Worm (Caenorhabditis elegans) whole organism, young adult: ENCODE measurements around the gene nsph-1.1.

ENCODE experiments used
- B0035.1 ChIP-seq: sonication (generic microtip); optimal IDR thresholded peaks from 2 replicates; lab custom pipeline; 2016; ENCODE audit warnings: missing genetic modification characterization, mild to moderate bottlenecking, missing compliant biosample characterization, missing genotype, missing genetic modification reagents
- B0336.3 ChIP-seq: fragments of 200-800 bp; sonication (Bioruptor generic); IDR thresholded peaks from 2 replicates; pipeline ENCODE4 v1.3.6; 2022; ENCODE audit warnings: missing genetic modification characterization, missing compliant biosample characterization
- C06A6.2 ChIP-seq: fragments of 200-800 bp; sonication (Bioruptor generic); conservative IDR thresholded peaks from 2 replicates; pipeline ENCODE4 v1.3.6; 2022; ENCODE audit warnings: missing genetic modification characterization, missing compliant biosample characterization
- D2030.7 ChIP-seq: fragments of 200-800 bp; sonication (Bioruptor generic); IDR thresholded peaks from 2 replicates; pipeline ENCODE4 v1.3.6; 2022; ENCODE audit warnings: missing genetic modification reagents, missing genetic modification characterization, missing compliant biosample characterization
- F33H1.4 ChIP-seq: fragments of 200-800 bp; sonication (Bioruptor generic); IDR thresholded peaks from 2 replicates; pipeline ENCODE4 v1.3.6; 2022; ENCODE audit warnings: missing genetic modification reagents, missing genetic modification characterization, missing compliant biosample characterization
- F39B2.1 ChIP-seq: fragments of 200-800 bp; sonication (Bioruptor generic); IDR thresholded peaks from 2 replicates; pipeline ENCODE4 v1.3.6; 2022; ENCODE audit warnings: missing genetic modification reagents, missing genetic modification characterization, missing compliant biosample characterization
- F57A8.1 ChIP-seq: fragments of 200-800 bp; sonication (Bioruptor generic); optimal IDR thresholded peaks from 2 replicates; lab custom pipeline; 2018; ENCODE audit warnings: mild to moderate bottlenecking, missing genetic modification characterization, moderate library complexity, missing compliant biosample characterization
- K11D2.4 ChIP-seq: fragments of 200-800 bp; sonication (Bioruptor generic); IDR thresholded peaks from 2 replicates; pipeline ENCODE4 v1.3.6; 2022; ENCODE audit warnings: missing genetic modification reagents, missing genetic modification characterization, missing compliant biosample characterization
- Y53F4B.3 ChIP-seq: fragments of 200-800 bp; sonication (Bioruptor generic); IDR thresholded peaks from 2 replicates; pipeline ENCODE4 v1.3.6; 2022; ENCODE audit warnings: missing genetic modification reagents, missing genetic modification characterization, missing compliant biosample characterization
- Y53G8AR.9 ChIP-seq: fragments of 200-800 bp; sonication (Bioruptor generic); conservative IDR thresholded peaks from 2 replicates; pipeline ENCODE4 v1.3.6; 2022; ENCODE audit warnings: missing genetic modification reagents, missing genetic modification characterization, missing compliant biosample characterization
- Y56A3A.18 ChIP-seq: fragments of 200-800 bp; sonication (Bioruptor generic); IDR thresholded peaks from 2 replicates; pipeline ENCODE4 v1.3.6; 2022; ENCODE audit warnings: missing genetic modification reagents, missing genetic modification characterization, missing compliant biosample characterization
- akir-1 ChIP-seq: fragments of 200-800 bp; sonication (Bioruptor generic); optimal IDR thresholded peaks from 2 replicates; lab custom pipeline; 2018; ENCODE audit warnings: mild to moderate bottlenecking, missing genetic modification characterization, moderate library complexity, missing compliant biosample characterization
- ama-1 ChIP-seq, 3 experiments: fragments of 150-350 bp in 1 of 3; sonication (generic microtip) in 2 of 3; optimal IDR thresholded peaks; 2 replicates each; lab custom pipeline; 2014 to 2018; ENCODE audit warnings: missing biosample characterization in 2 of 3, missing genetic modification characterization in 2 of 3, missing genetic modification reagents in 2 of 3
- athp-1 ChIP-seq: sonication (generic microtip); optimal IDR thresholded peaks from 2 replicates; lab custom pipeline; 2017; ENCODE audit warnings: mild to moderate bottlenecking, missing genetic modification characterization, missing compliant biosample characterization
- attf-5 ChIP-seq: fragments of 200-800 bp; sonication (Bioruptor generic); optimal IDR thresholded peaks from 2 replicates; lab custom pipeline; 2018; ENCODE audit warnings: mild to moderate bottlenecking, missing genetic modification characterization, missing compliant biosample characterization
- cebp-2 ChIP-seq: fragments of 200-800 bp; sonication (Bioruptor generic); IDR thresholded peaks from 2 replicates; pipeline ENCODE4 v1.3.6; 2022; ENCODE audit warnings: missing genetic modification characterization, missing compliant biosample characterization
- ceh-58 ChIP-seq: fragments of 200-800 bp; sonication (Bioruptor generic); IDR thresholded peaks from 2 replicates; pipeline ENCODE4 v1.3.6; 2022; ENCODE audit warnings: missing genetic modification characterization, missing compliant biosample characterization
- chd-7 ChIP-seq: sonication (generic microtip); optimal IDR thresholded peaks from 2 replicates; lab custom pipeline; 2016; ENCODE audit warnings: mild to moderate bottlenecking, missing genetic modification characterization, moderate library complexity, missing compliant biosample characterization
- die-1 ChIP-seq: sonication (generic microtip); optimal IDR thresholded peaks from 2 replicates; lab custom pipeline; 2016; ENCODE audit warnings: missing genotype, mild to moderate bottlenecking, missing genetic modification characterization, missing compliant biosample characterization
- dox-1 ChIP-seq: fragments of 200-800 bp; sonication (Bioruptor generic); IDR thresholded peaks from 2 replicates; pipeline ENCODE4 v1.3.6; 2022; ENCODE audit warnings: missing genetic modification reagents, missing genetic modification characterization, missing compliant biosample characterization
- ets-4 ChIP-seq: fragments of 200-800 bp; sonication (Bioruptor generic); optimal IDR thresholded peaks from 2 replicates; lab custom pipeline; 2018; ENCODE audit warnings: mild to moderate bottlenecking, missing genetic modification characterization, missing compliant biosample characterization
- fkh-3 ChIP-seq: sonication (generic microtip); optimal IDR thresholded peaks from 2 replicates; lab custom pipeline; 2016; ENCODE audit warnings: mild to moderate bottlenecking, missing genetic modification characterization, missing compliant biosample characterization
- hrde-1 ChIP-seq: sonication (generic microtip); optimal IDR thresholded peaks from 2 replicates; lab custom pipeline; 2016; ENCODE audit warnings: missing genetic modification characterization, mild to moderate bottlenecking, missing compliant biosample characterization, moderate library complexity, missing genotype, missing genetic modification reagents, borderline replicate concordance
- let-526 ChIP-seq: fragments of 200-800 bp; sonication (Bioruptor generic); IDR thresholded peaks from 2 replicates; pipeline ENCODE4 v1.3.6; 2022; ENCODE audit warnings: missing genetic modification reagents, missing genetic modification characterization, missing compliant biosample characterization
- lin-26 ChIP-seq: fragments of 200-800 bp; sonication (Bioruptor generic); IDR thresholded peaks from 2 replicates; pipeline ENCODE4 v1.3.6; 2022; ENCODE audit warnings: missing genetic modification reagents, missing genetic modification characterization, missing compliant biosample characterization
- lin-35 ChIP-seq, 3 experiments: fragments of 150-350 bp in 2 of 3; sonication (generic microtip) in 1 of 3; optimal IDR thresholded peaks; 2 replicates each; lab custom pipeline; 2014 to 2018; ENCODE audit warnings: missing biosample characterization in 3 of 3, missing genetic modification characterization in 3 of 3, missing genetic modification reagents in 3 of 3
- lin-40 ChIP-seq: sonication (generic microtip); optimal IDR thresholded peaks from 2 replicates; lab custom pipeline; 2016; ENCODE audit warnings: missing genetic modification characterization, mild to moderate bottlenecking, missing compliant biosample characterization, missing genotype, missing genetic modification reagents
- lin-54 ChIP-seq: fragments of 200-800 bp; sonication (Bioruptor generic); optimal IDR thresholded peaks from 2 replicates; lab custom pipeline; 2018; ENCODE audit warnings: mild to moderate bottlenecking, missing genetic modification characterization, missing compliant biosample characterization
- madf-10 ChIP-seq: sonication (generic microtip); optimal IDR thresholded peaks from 2 replicates; lab custom pipeline; 2016; ENCODE audit warnings: mild to moderate bottlenecking, missing genetic modification characterization, missing compliant biosample characterization
- madf-3 ChIP-seq: fragments of 200-800 bp; sonication (Bioruptor generic); IDR thresholded peaks from 2 replicates; pipeline ENCODE4 v1.3.6; 2022; ENCODE audit warnings: missing genetic modification reagents, missing genetic modification characterization, missing compliant biosample characterization
- madf-6 ChIP-seq: fragments of 200-800 bp; sonication (Bioruptor generic); IDR thresholded peaks from 2 replicates; pipeline ENCODE4 v1.3.6; 2022; ENCODE audit warnings: missing genetic modification reagents, missing genetic modification characterization, missing compliant biosample characterization
- madf-8 ChIP-seq: fragments of 200-800 bp; sonication (Bioruptor generic); conservative IDR thresholded peaks from 2 replicates; pipeline ENCODE4 v1.3.6; 2022; ENCODE audit warnings: missing genetic modification reagents, missing genetic modification characterization, missing compliant biosample characterization
- mcd-1 ChIP-seq: fragments of 200-800 bp; sonication (Bioruptor generic); IDR thresholded peaks from 2 replicates; pipeline ENCODE4 v1.3.6; 2022; ENCODE audit warnings: missing genetic modification reagents, missing genetic modification characterization, missing compliant biosample characterization
- mel-28 ChIP-seq: sonication (generic microtip); optimal IDR thresholded peaks from 2 replicates; lab custom pipeline; 2016; ENCODE audit warnings: borderline replicate concordance, mild to moderate bottlenecking, missing genetic modification characterization, missing compliant biosample characterization
- mxl-1 ChIP-seq: sonication (generic microtip); optimal IDR thresholded peaks from 2 replicates; lab custom pipeline; 2016; ENCODE audit warnings: missing genetic modification characterization, missing compliant biosample characterization
- nhr-120 ChIP-seq: fragments of 200-800 bp; sonication (Bioruptor generic); IDR thresholded peaks from 2 replicates; pipeline ENCODE4 v1.3.6; 2022; ENCODE audit warnings: missing genetic modification characterization, missing compliant biosample characterization
- nhr-90 ChIP-seq: sonication (generic microtip); optimal IDR thresholded peaks from 2 replicates; lab custom pipeline; 2016; ENCODE audit warnings: missing genotype, mild to moderate bottlenecking, missing genetic modification characterization, missing compliant biosample characterization
- pbrm-1 ChIP-seq: fragments of 200-800 bp; sonication (Bioruptor generic); IDR thresholded peaks from 2 replicates; pipeline ENCODE4 v1.3.6; 2022; ENCODE audit warnings: missing genetic modification reagents, missing genetic modification characterization, missing compliant biosample characterization
- pha-4 ChIP-seq: fragments of 150-350 bp; sonication (generic microtip); optimal IDR thresholded peaks from 2 replicates; lab custom pipeline; 2014; ENCODE audit warnings: missing biosample characterization, missing genetic modification reagents, missing genetic modification characterization
- sea-2 ChIP-seq: fragments of 200-800 bp; sonication (Bioruptor generic); IDR thresholded peaks from 2 replicates; pipeline ENCODE4 v1.3.6; 2022; ENCODE audit warnings: missing genetic modification characterization, missing compliant biosample characterization
- snpc-1.1 ChIP-seq: sonication (generic microtip); optimal IDR thresholded peaks from 2 replicates; lab custom pipeline; 2017; ENCODE audit warnings: missing genetic modification characterization, mild to moderate bottlenecking, missing compliant biosample characterization, antibody characterized with exemption, moderate library complexity, missing genotype, missing genetic modification reagents; ENCODE audit not compliant: insufficient read depth
- tbp1 ChIP-seq: fragments of 200-800 bp; sonication (Bioruptor generic); optimal IDR thresholded peaks from 2 replicates; lab custom pipeline; 2018; ENCODE audit warnings: mild to moderate bottlenecking, missing genetic modification characterization, missing compliant biosample characterization
- tbx-9 ChIP-seq: sonication (generic microtip); optimal IDR thresholded peaks from 2 replicates; lab custom pipeline; 2016; ENCODE audit warnings: borderline replicate concordance, missing genetic modification characterization, inconsistent platforms, missing compliant biosample characterization
- unc-62 ChIP-seq: fragments of 150-350 bp; optimal IDR thresholded peaks from 2 replicates; lab custom pipeline; 2014; ENCODE audit warnings: missing biosample characterization, missing genetic modification reagents, missing genetic modification characterization
- xnd-1 ChIP-seq: sonication (generic microtip); optimal IDR thresholded peaks from 2 replicates; lab custom pipeline; 2016; ENCODE audit warnings: missing genotype, missing genetic modification reagents, missing genetic modification characterization, missing compliant biosample characterization
- ztf-18 ChIP-seq: sonication (generic microtip); optimal IDR thresholded peaks from 2 replicates; lab custom pipeline; 2016; ENCODE audit warnings: missing genotype, mild to moderate bottlenecking, missing genetic modification characterization, missing compliant biosample characterization

The nsph-1.1 gene

ce11 chrII:8746298-8746775 lies 20.2 kb upstream of the nsph-1.1 start (continued):
- no peak for TF ChIP-seq snpc-1.1 (tag; lab: Kevin White, UChicago)
- TF ChIP-seq madf-6: no peak
- TF ChIP-seq sea-2: no peak
- TF ChIP-seq ama-1 (optimal IDR thresholded peaks at IDR 0.05; lab: Kevin White, UChicago): peak; percentile 23
- TF ChIP-seq ama-1 (GFP tag; optimal IDR thresholded peaks at IDR 0.05; lab: Kevin White, UChicago): no peak
- TF ChIP-seq dox-1: peak; percentile 52; the same call in 1 of the 2 replicates
- no peak for TF ChIP-seq madf-10
- peak; percentile 79; the same call in 1 of the 2 replicates for TF ChIP-seq Y53G8AR.9 (GFP tag; lab: Robert Waterston, UW)
- no peak for TF ChIP-seq unc-62 (GFP tag; lab: Kevin White, UChicago)
- TF ChIP-seq attf-5: peak; percentile 29
- TF ChIP-seq fkh-3 (tag; lab: Kevin White, UChicago): peak; percentile 31
- TF ChIP-seq nhr-90 (tag; lab: Kevin White, UChicago): no peak
- TF ChIP-seq mxl-1 (tag; lab: Kevin White, UChicago): no peak
- peak; percentile 70 for TF ChIP-seq ets-4 (GFP tag; lab: Kevin White, UChicago)
- peak; percentile 13 for TF ChIP-seq die-1 (tag; lab: Kevin White, UChicago)
- no peak for TF ChIP-seq cebp-2 (GFP tag; lab: Robert Waterston, UW)
- no peak for TF ChIP-seq xnd-1 (tag; lab: Kevin White, UChicago)
- TF ChIP-seq mcd-1: no peak
- peak; percentile 64; the same call in 1 of the 2 replicates for TF ChIP-seq madf-3 (GFP tag; lab: Robert Waterston, UW)
- no peak for TF ChIP-seq tbp1 (GFP tag; lab: Kevin White, UChicago)
- TF ChIP-seq K11D2.4: peak; percentile 44
- no peak for TF ChIP-seq akir-1 (GFP tag; lab: Kevin White, UChicago)
- TF ChIP-seq pbrm-1 (GFP tag; lab: Robert Waterston, UW): no peak; the same call in 1 of the 2 replicates
- no peak for TF ChIP-seq mel-28
- no peak for TF ChIP-seq F33H1.4 (GFP tag; lab: Robert Waterston, UW)
- peak; percentile 20 for TF ChIP-seq F57A8.1 (GFP tag; lab: Kevin White, UChicago)
- TF ChIP-seq B0035.1 (tag; lab: Kevin White, UChicago): no peak
- no peak for TF ChIP-seq hrde-1 (tag; lab: Kevin White, UChicago)
- no peak for TF ChIP-seq F39B2.1 (GFP tag; lab: Robert Waterston, UW)
- no peak for TF ChIP-seq D2030.7 (GFP tag; lab: Robert Waterston, UW)
- TF ChIP-seq, all 124 proteins: peak for 33

ce11 chrII:8747246-8747938 lies 19.2 kb upstream of the nsph-1.1 start:
- no peak for TF ChIP-seq tbx-9 (tag; lab: Kevin White, UChicago)
- peak; percentile 7 for TF ChIP-seq ztf-18
- peak; percentile 36; the same call in 1 of the 2 replicates for TF ChIP-seq ceh-58 (GFP tag; lab: Robert Waterston, UW)
- TF ChIP-seq B0035.1 (tag; lab: Kevin White, UChicago): peak; percentile 62
- TF ChIP-seq lin-40 (tag; lab: Kevin White, UChicago): peak; percentile 68
- TF ChIP-seq C06A6.2 (GFP tag; lab: Robert Waterston, UW): peak; percentile 50
- TF ChIP-seq mcd-1: peak; percentile 35; the same call in 1 of the 2 replicates
- TF ChIP-seq athp-1: no peak
- peak; percentile 86 for TF ChIP-seq chd-7 (tag; lab: Kevin White, UChicago)
- TF ChIP-seq akir-1 (GFP tag; lab: Kevin White, UChicago): peak; percentile 19
- peak; percentile 51 for TF ChIP-seq let-526 (GFP tag; lab: Robert Waterston, UW)
- TF ChIP-seq pha-4 (tag; lab: Kevin White, UChicago): no peak
- peak; percentile 88 for TF ChIP-seq B0336.3 (GFP tag; lab: Robert Waterston, UW)
- TF ChIP-seq lin-26 (GFP tag; lab: Robert Waterston, UW): peak; percentile 88
- peak; percentile 54 for TF ChIP-seq tbp1 (GFP tag; lab: Kevin White, UChicago)
- peak in 1 of 3 experiments; percentile 55 for TF ChIP-seq lin-35 (GFP tag; optimal IDR thresholded peaks at IDR 0.05; lab: Kevin White, UChicago)
- TF ChIP-seq madf-8 (GFP tag; lab: Robert Waterston, UW): no peak
- TF ChIP-seq nhr-120: no peak
- peak; percentile 46 for TF ChIP-seq lin-54
- peak; percentile 86; the same call in 1 of the 2 replicates for TF ChIP-seq Y56A3A.18 (GFP tag; lab: Robert Waterston, UW)
- 0 out of 2 replicates have a peak, but pooled peaks have one; percentile 25 for TF ChIP-seq Y53F4B.3 (GFP tag; lab: Robert Waterston, UW)
